Worm (Caenorhabditis elegans): Measurements from ENCODE around the gene T24H7.9.

ce11 chrII:6248029-6248428 lies 12.7 kb upstream of the T24H7.9 start:
- TF ChIP-seq lsy-2 (tag; optimal IDR thresholded peaks at IDR 0.05) (no peak), dpl-1 (GFP tag; optimal IDR thresholded peaks at IDR 0.05) (no peak), nhr-11 (tag; optimal IDR thresholded peaks at IDR 0.05) (no peak), grh-1 (GFP tag; IDR thresholded peaks at IDR 0.05) (no peak), lin-15B (tag; optimal IDR thresholded peaks at IDR 0.05) (no peak)

Data from whole organism, L1 larva.